Worm (Caenorhabditis elegans) whole organism, young adult: ENCODE data around the gene C03G6.21.

Experiments
- ets-4 ChIP-seq: fragments of 200-800 bp; sonication (Bioruptor generic); optimal IDR thresholded peaks from 2 replicates; lab custom pipeline; 2018; ENCODE audit warnings: mild to moderate bottlenecking, missing genetic modification characterization, missing compliant biosample characterization
- sea-2 ChIP-seq: fragments of 200-800 bp; sonication (Bioruptor generic); IDR thresholded peaks from 2 replicates; pipeline ENCODE4 v1.3.6; 2022; ENCODE audit warnings: missing genetic modification characterization, missing compliant biosample characterization
- ztf-26 ChIP-seq: sonication (generic microtip); optimal IDR thresholded peaks from 2 replicates; lab custom pipeline; 2017; ENCODE audit warnings: missing genetic modification characterization, missing compliant biosample characterization

ce11 chrV:7391933-7392332 lies 35.3 kb upstream of the C03G6.21 start, which contains the start of gene fbxa-105:
- no peak for TF ChIP-seq ztf-26
- TF ChIP-seq ets-4: no peak
- TF ChIP-seq sea-2 (GFP tag; lab: Robert Waterston, UW): no peak
